Fruit fly (Drosophila melanogaster) whole organism, prepupa: ENCODE measurements around the gene CG13813.

Experiments used
- Blimp-1 ChIP-seq: fragments of 200-800 bp; sonication (Bioruptor generic); optimal IDR thresholded peaks from 3 replicates; lab custom pipeline; 2017; ENCODE audit warnings: missing biosample characterization, missing genetic modification characterization, mild to moderate bottlenecking, moderate library complexity, missing genetic modification reagents
- CG10631 ChIP-seq: fragments of 200-800 bp; sonication (Bioruptor generic); optimal IDR thresholded peaks from 2 replicates; lab custom pipeline; 2016; ENCODE audit warnings: missing biosample characterization, missing genetic modification characterization
- CG11762 ChIP-seq: fragments of 200-800 bp; sonication (Bioruptor generic); optimal IDR thresholded peaks from 3 replicates; lab custom pipeline; 2016; ENCODE audit warnings: missing biosample characterization, missing genetic modification characterization; ENCODE audit not compliant: insufficient read depth
- CG11902 ChIP-seq: fragments of 200-800 bp; sonication (Bioruptor generic); optimal IDR thresholded peaks from 3 replicates; lab custom pipeline; 2016; ENCODE audit warnings: missing biosample characterization, missing genetic modification characterization
- CG15336 ChIP-seq: fragments of 200-800 bp; sonication (Bioruptor generic); IDR thresholded peaks from 2 replicates; pipeline ENCODE4 v1.3.6; 2022; ENCODE audit warnings: missing biosample characterization, missing genetic modification characterization
- CG1621 ChIP-seq: fragments of 200-800 bp; sonication (Bioruptor generic); optimal IDR thresholded peaks from 3 replicates; lab custom pipeline; 2018; ENCODE audit warnings: missing biosample characterization, mild to moderate bottlenecking, missing genetic modification characterization
- CG16779 ChIP-seq: fragments of 200-800 bp; sonication (Bioruptor generic); optimal IDR thresholded peaks from 3 replicates; lab custom pipeline; 2017; ENCODE audit warnings: missing biosample characterization, mild to moderate bottlenecking, missing genetic modification characterization
- CG3032 ChIP-seq: fragments of 200-800 bp; optimal IDR thresholded peaks from 2 replicates; lab custom pipeline; 2019; ENCODE audit warnings: missing biosample characterization, mild to moderate bottlenecking, missing genetic modification characterization, moderate library complexity
- CG31627 ChIP-seq: fragments of 200-800 bp; sonication (Bioruptor generic); optimal IDR thresholded peaks from 3 replicates; lab custom pipeline; 2016; ENCODE audit warnings: missing biosample characterization, missing genetic modification characterization
- CG3919 ChIP-seq: fragments of 200-800 bp; sonication (Bioruptor generic); optimal IDR thresholded peaks from 3 replicates; lab custom pipeline; 2016; ENCODE audit warnings: missing biosample characterization, missing genetic modification characterization
- CG4318 ChIP-seq: fragments of 200-800 bp; sonication (Bioruptor generic); optimal IDR thresholded peaks from 3 replicates; lab custom pipeline; 2017; ENCODE audit warnings: missing biosample characterization, mild to moderate bottlenecking, missing genetic modification characterization
- CG6163 ChIP-seq: fragments of 200-800 bp; sonication (Bioruptor generic); IDR thresholded peaks from 3 replicates; pipeline ENCODE4 v1.3.6; 2022; ENCODE audit warnings: missing biosample characterization, missing genetic modification characterization
- CG6808 ChIP-seq: fragments of 200-800 bp; sonication (Bioruptor generic); optimal IDR thresholded peaks from 3 replicates; lab custom pipeline; 2017; ENCODE audit warnings: missing biosample characterization, missing genetic modification characterization, mild to moderate bottlenecking, moderate library complexity, missing genetic modification reagents
- CG6854 ChIP-seq: fragments of 200-800 bp; sonication (Bioruptor generic); optimal IDR thresholded peaks from 2 replicates; lab custom pipeline; 2017; ENCODE audit warnings: missing biosample characterization, mild to moderate bottlenecking, missing genetic modification characterization
- CG7368 ChIP-seq: fragments of 200-800 bp; sonication (Bioruptor generic); optimal IDR thresholded peaks from 3 replicates; lab custom pipeline; 2016; ENCODE audit warnings: missing biosample characterization, missing genetic modification characterization
- CG8119 ChIP-seq: fragments of 200-800 bp; sonication (Bioruptor generic); IDR thresholded peaks from 3 replicates; pipeline ENCODE4 v1.3.6; 2022; ENCODE audit warnings: missing biosample characterization, missing genetic modification characterization
- CG8319 ChIP-seq: fragments of 200-800 bp; sonication (Bioruptor generic); optimal IDR thresholded peaks from 3 replicates; lab custom pipeline; 2016; ENCODE audit warnings: missing biosample characterization, missing genetic modification characterization
- CG8632 ChIP-seq: fragments of 200-800 bp; sonication (Bioruptor generic); optimal IDR thresholded peaks from 3 replicates; lab custom pipeline; 2016; ENCODE audit warnings: missing biosample characterization, missing genetic modification characterization
- CG9139 ChIP-seq: fragments of 200-800 bp; sonication (Bioruptor generic); optimal IDR thresholded peaks from 3 replicates; lab custom pipeline; 2017; ENCODE audit warnings: missing biosample characterization, mild to moderate bottlenecking, missing genetic modification characterization
- Eip75B ChIP-seq: fragments of 200-800 bp; sonication (Bioruptor generic); optimal IDR thresholded peaks from 3 replicates; lab custom pipeline; 2016; ENCODE audit warnings: missing biosample characterization, missing genetic modification characterization
- Eip93F ChIP-seq: fragments of 200-800 bp; sonication (Bioruptor generic); optimal IDR thresholded peaks from 2 replicates; lab custom pipeline; 2016; ENCODE audit warnings: missing biosample characterization, mild to moderate bottlenecking, missing genetic modification characterization
- Ets21C ChIP-seq: fragments of 200-800 bp; sonication (Bioruptor generic); optimal IDR thresholded peaks from 3 replicates; lab custom pipeline; 2016; ENCODE audit warnings: missing biosample characterization, missing genetic modification characterization
- Gug ChIP-seq: fragments of 200-800 bp; sonication (Bioruptor generic); IDR thresholded peaks from 2 replicates; pipeline ENCODE4 v1.3.6; 2022; ENCODE audit warnings: missing biosample characterization, missing genetic modification characterization
- Hr38 ChIP-seq: sonication (Bioruptor generic); optimal IDR thresholded peaks from 2 replicates; lab custom pipeline; 2016; ENCODE audit warnings: missing biosample characterization, missing genetic modification characterization
- Hr39 ChIP-seq: fragments of 200-800 bp; sonication (Bioruptor generic); optimal IDR thresholded peaks from 2 replicates; lab custom pipeline; 2016; ENCODE audit warnings: missing biosample characterization, missing genetic modification characterization
- Hr4 ChIP-seq: fragments of 200-800 bp; sonication (Bioruptor generic); optimal IDR thresholded peaks from 3 replicates; lab custom pipeline; 2016; ENCODE audit warnings: missing biosample characterization, missing genetic modification characterization
- Lpt ChIP-seq: fragments of 200-800 bp; sonication (Bioruptor generic); optimal IDR thresholded peaks from 3 replicates; lab custom pipeline; 2016; ENCODE audit warnings: missing biosample characterization, missing genetic modification characterization
- Met ChIP-seq: fragments of 200-800 bp; sonication (Bioruptor generic); optimal IDR thresholded peaks from 3 replicates; lab custom pipeline; 2016; ENCODE audit warnings: missing biosample characterization, missing genetic modification characterization
- OdsH ChIP-seq: fragments of 200-800 bp; sonication (Bioruptor generic); optimal IDR thresholded peaks from 3 replicates; lab custom pipeline; 2016; ENCODE audit warnings: missing biosample characterization, missing genetic modification characterization
- Smox ChIP-seq: fragments of 200-800 bp; sonication (Bioruptor generic); optimal IDR thresholded peaks from 3 replicates; lab custom pipeline; 2016; ENCODE audit warnings: missing biosample characterization, missing genetic modification characterization
- Sox102F ChIP-seq: fragments of 200-800 bp; sonication (Bioruptor generic); optimal IDR thresholded peaks from 2 replicates; lab custom pipeline; 2016; ENCODE audit warnings: missing biosample characterization, mild to moderate bottlenecking, missing genetic modification characterization
- Sox15 ChIP-seq: fragments of 200-800 bp; sonication (Bioruptor generic); optimal IDR thresholded peaks from 3 replicates; lab custom pipeline; 2016; ENCODE audit warnings: missing biosample characterization, missing genetic modification characterization
- achi ChIP-seq: fragments of 200-800 bp; sonication (Bioruptor generic); optimal IDR thresholded peaks from 3 replicates; lab custom pipeline; 2016; ENCODE audit warnings: missing biosample characterization, missing genetic modification characterization
- acj6 ChIP-seq: fragments of 200-800 bp; sonication (Bioruptor generic); optimal IDR thresholded peaks from 3 replicates; lab custom pipeline; 2016; ENCODE audit warnings: missing biosample characterization, missing genetic modification characterization
- cyc ChIP-seq: fragments of 200-800 bp; sonication (Bioruptor generic); optimal IDR thresholded peaks from 3 replicates; lab custom pipeline; 2016; ENCODE audit warnings: missing biosample characterization, missing genetic modification characterization
- dac ChIP-seq: fragments of 200-800 bp; sonication (Bioruptor generic); optimal IDR thresholded peaks from 2 replicates; lab custom pipeline; 2017; ENCODE audit warnings: missing biosample characterization, mild to moderate bottlenecking, missing genetic modification characterization
- dsx ChIP-seq: fragments of 200-800 bp; optimal IDR thresholded peaks from 3 replicates; lab custom pipeline; 2019; ENCODE audit warnings: missing biosample characterization, mild to moderate bottlenecking, missing genetic modification characterization, moderate library complexity; ENCODE audit not compliant: poor library complexity, severe bottlenecking
- eg ChIP-seq: fragments of 200-800 bp; sonication (Bioruptor generic); IDR thresholded peaks from 3 replicates; pipeline ENCODE4 v1.3.6; 2022; ENCODE audit warnings: missing biosample characterization, missing genetic modification characterization
- fd59A ChIP-seq: fragments of 200-800 bp; sonication (Bioruptor generic); optimal IDR thresholded peaks from 2 replicates; lab custom pipeline; 2017; ENCODE audit warnings: missing biosample characterization, mild to moderate bottlenecking, missing genetic modification characterization, missing genetic modification reagents
- fkh ChIP-seq: fragments of 200-800 bp; sonication (Bioruptor generic); optimal IDR thresholded peaks from 3 replicates; lab custom pipeline; 2017; ENCODE audit warnings: missing biosample characterization, mild to moderate bottlenecking, missing genetic modification characterization, moderate library complexity
- lz ChIP-seq: fragments of 200-800 bp; sonication (Bioruptor generic); optimal IDR thresholded peaks from 3 replicates; lab custom pipeline; 2016; ENCODE audit warnings: missing biosample characterization, missing genetic modification characterization
- net ChIP-seq: fragments of 200-800 bp; sonication (Bioruptor generic); optimal IDR thresholded peaks from 3 replicates; lab custom pipeline; 2016; ENCODE audit warnings: missing biosample characterization, missing genetic modification characterization
- pdm3 ChIP-seq: fragments of 200-800 bp; sonication (Bioruptor generic); optimal IDR thresholded peaks from 3 replicates; lab custom pipeline; 2016; ENCODE audit warnings: missing biosample characterization, missing genetic modification characterization
- spab ChIP-seq: fragments of 200-800 bp; sonication (Bioruptor generic); optimal IDR thresholded peaks from 2 replicates; lab custom pipeline; 2017; ENCODE audit warnings: missing biosample characterization, mild to moderate bottlenecking, missing genetic modification characterization, missing genetic modification reagents
- svp ChIP-seq: fragments of 200-800 bp; sonication (Bioruptor generic); peaks from one replicate; lab custom pipeline; 2016; ENCODE audit warnings: missing biosample characterization, missing genetic modification characterization
- topi ChIP-seq: fragments of 200-800 bp; sonication (Bioruptor generic); optimal IDR thresholded peaks from 3 replicates; lab custom pipeline; 2016; ENCODE audit warnings: missing biosample characterization, missing genetic modification characterization
- vri ChIP-seq: fragments of 200-800 bp; sonication (Bioruptor generic); optimal IDR thresholded peaks from 3 replicates; lab custom pipeline; 2016; ENCODE audit warnings: missing biosample characterization, mild to moderate bottlenecking, missing genetic modification characterization

Gene CG13813

dm6 chr3L:20197698-20198097 lies 33.8 kb upstream of the CG13813 start:
- TF ChIP-seq Lpt (GFP tag; lab: Kevin White, UChicago): no peak
- TF ChIP-seq CG6808 (GFP tag; lab: Kevin White, UChicago): no peak
- peak; percentile 43 for TF ChIP-seq vri (GFP tag; lab: Kevin White, UChicago)
- TF ChIP-seq Eip93F (GFP tag; lab: Kevin White, UChicago): peak; percentile 20
- TF ChIP-seq CG11902 (GFP tag; lab: Kevin White, UChicago): no peak
- TF ChIP-seq CG15336 (GFP tag; lab: Robert Waterston, UW): no peak
- no peak for TF ChIP-seq Met (GFP tag; lab: Kevin White, UChicago)
- no peak for TF ChIP-seq acj6 (GFP tag; lab: Kevin White, UChicago)
- no peak for TF ChIP-seq fd59A (GFP tag; lab: Kevin White, UChicago)
- TF ChIP-seq CG7368: no peak
- no peak for TF ChIP-seq Eip75B (GFP tag; lab: Kevin White, UChicago)
- TF ChIP-seq Hr39 (GFP tag; lab: Kevin White, UChicago): no peak
- no peak for TF ChIP-seq Ets21C (GFP tag; lab: Kevin White, UChicago)
- TF ChIP-seq fkh (GFP tag; lab: Kevin White, UChicago): peak; percentile 12
- no peak for TF ChIP-seq cyc
- TF ChIP-seq CG8119 (GFP tag; lab: Robert Waterston, UW): no peak
- no peak for TF ChIP-seq CG8632 (GFP tag; lab: Kevin White, UChicago)
- no peak for TF ChIP-seq Sox15 (GFP tag; lab: Kevin White, UChicago)
- TF ChIP-seq svp: no peak
- no peak for TF ChIP-seq net (GFP tag; lab: Kevin White, UChicago)
- no peak for TF ChIP-seq CG1621

- TF ChIP-seq CG3032: no peak
- TF ChIP-seq Hr4 (GFP tag; lab: Kevin White, UChicago): no peak
- TF ChIP-seq CG10631: no peak
- no peak for TF ChIP-seq CG8319 (GFP tag; lab: Kevin White, UChicago)
- no peak for TF ChIP-seq achi (GFP tag; lab: Kevin White, UChicago)
- no peak for TF ChIP-seq Gug (GFP tag; lab: Robert Waterston, UW)
- TF ChIP-seq CG6854 (GFP tag; lab: Kevin White, UChicago): no peak
- TF ChIP-seq Ets21C (GFP tag; lab: Kevin White, UChicago): no peak
- no peak for TF ChIP-seq CG3919 (GFP tag; lab: Kevin White, UChicago)
- no peak for TF ChIP-seq CG11762 (GFP tag; lab: Kevin White, UChicago)
- no peak for TF ChIP-seq Hr38 (GFP tag; lab: Kevin White, UChicago)
- TF ChIP-seq CG1621: no peak
- TF ChIP-seq pdm3 (GFP tag; lab: Kevin White, UChicago): no peak
- TF ChIP-seq Blimp-1: no peak
- peak; percentile 57 for TF ChIP-seq vri (GFP tag; lab: Kevin White, UChicago)
- TF ChIP-seq Sox15 (GFP tag; lab: Kevin White, UChicago): no peak
- TF ChIP-seq CG8632 (GFP tag; lab: Kevin White, UChicago): no peak
- no peak for TF ChIP-seq lz (GFP tag; lab: Kevin White, UChicago)
- TF ChIP-seq Hr39 (GFP tag; lab: Kevin White, UChicago): no peak
- no peak for TF ChIP-seq acj6 (GFP tag; lab: Kevin White, UChicago)
- no peak for TF ChIP-seq CG6808 (GFP tag; lab: Kevin White, UChicago)
- no peak for TF ChIP-seq Smox (GFP tag; lab: Kevin White, UChicago)
- TF ChIP-seq dsx (GFP tag; lab: Kevin White, UChicago): no peak
- no peak for TF ChIP-seq topi (GFP tag; lab: Kevin White, UChicago)
- TF ChIP-seq spab (GFP tag; lab: Kevin White, UChicago): no peak
- no peak for TF ChIP-seq cyc
- no peak for TF ChIP-seq dac (GFP tag; lab: Kevin White, UChicago)
- no peak for TF ChIP-seq CG7368
- no peak for TF ChIP-seq Met (GFP tag; lab: Kevin White, UChicago)
- TF ChIP-seq eg (GFP tag; lab: Robert Waterston, UW): peak; percentile 29; the same call in 1 of the 3 replicates
- no peak for TF ChIP-seq OdsH
- peak; percentile 16 for TF ChIP-seq CG9139 (GFP tag; lab: Kevin White, UChicago)
- TF ChIP-seq Lpt (GFP tag; lab: Kevin White, UChicago): no peak
- no peak for TF ChIP-seq CG8119 (GFP tag; lab: Robert Waterston, UW)
- peak; percentile 24 for TF ChIP-seq CG16779
- TF ChIP-seq Eip75B (GFP tag; lab: Kevin White, UChicago): no peak
- no peak; the same call in 1 of the 2 replicates for TF ChIP-seq CG15336 (GFP tag; lab: Robert Waterston, UW)
- TF ChIP-seq CG31627 (GFP tag; lab: Kevin White, UChicago): no peak
- TF ChIP-seq Sox102F (GFP tag; lab: Kevin White, UChicago): peak; percentile 39
- TF ChIP-seq CG11902 (GFP tag; lab: Kevin White, UChicago): no peak
- TF ChIP-seq CG6163 (GFP tag; lab: Robert Waterston, UW): no peak
- no peak for TF ChIP-seq CG4318 (GFP tag; lab: Kevin White, UChicago)
- no peak for TF ChIP-seq net (GFP tag; lab: Kevin White, UChicago)
These were observed 33.3 kb upstream of the CG13813 start, which contains the start of gene CG42674 for dm6 chr3L:20198138-20198559. Gene CG42674, minus strand, starts transcription at chr3L:20198317.
